Fruit fly (Drosophila melanogaster) whole organism, wandering third instar larva: ENCODE measurements around the gene Traf6.

Experiments
- Abd-B ChIP-seq: fragments of >200 bp; optimal IDR thresholded peaks from 2 replicates; lab custom pipeline; 2017; ENCODE audit warnings: missing biosample characterization, missing genetic modification characterization
- CrebA ChIP-seq: fragments of 200-800 bp; sonication (Bioruptor generic); optimal IDR thresholded peaks from 2 replicates; lab custom pipeline; 2016; ENCODE audit warnings: missing biosample characterization, mild to moderate bottlenecking, missing genetic modification characterization, borderline replicate concordance
- Dfd ChIP-seq: fragments of >200 bp; optimal IDR thresholded peaks from 2 replicates; lab custom pipeline; 2017; ENCODE audit warnings: missing biosample characterization, missing genetic modification characterization
- Dif ChIP-seq: fragments of 200-275, 200-300 bp; sonication (Bioruptor generic); optimal IDR thresholded peaks from 2 replicates; lab custom pipeline; 2018; ENCODE audit warnings: missing biosample characterization, missing genetic modification characterization; ENCODE audit not compliant: partially characterized antibody
- Hr78 ChIP-seq: fragments of >200 bp; optimal IDR thresholded peaks from 2 replicates; lab custom pipeline; 2017; ENCODE audit warnings: missing biosample characterization, missing genetic modification characterization
- Jra ChIP-seq: sonication (Bioruptor generic); optimal IDR thresholded peaks from 2 replicates; lab custom pipeline; 2016; ENCODE audit warnings: missing biosample characterization, missing genetic modification characterization
- Mio ChIP-seq: sonication (Bioruptor generic); optimal IDR thresholded peaks from 2 replicates; lab custom pipeline; 2016; ENCODE audit warnings: missing biosample characterization, missing genetic modification characterization
- OdsH ChIP-seq: fragments of 200-800 bp; sonication (Bioruptor generic); optimal IDR thresholded peaks from 2 replicates; lab custom pipeline; 2016; ENCODE audit warnings: missing biosample characterization, mild to moderate bottlenecking, missing genetic modification characterization
- dsf ChIP-seq: sonication (Bioruptor generic); optimal IDR thresholded peaks from 2 replicates; lab custom pipeline; 2016; ENCODE audit warnings: missing biosample characterization, missing genetic modification characterization, borderline replicate concordance
- pan ChIP-seq: fragments of >200 bp; optimal IDR thresholded peaks from 2 replicates; lab custom pipeline; 2017
- sv ChIP-seq: fragments of 200-800 bp; sonication (Bioruptor generic); optimal IDR thresholded peaks from 3 replicates; lab custom pipeline; 2016; ENCODE audit warnings: missing biosample characterization, missing genetic modification characterization

- no peak for TF ChIP-seq Jra (GFP tag; lab: Kevin White, UChicago)
- TF ChIP-seq pan = no peak
- TF ChIP-seq CrebA (GFP tag; lab: Kevin White, UChicago) = no peak
- no peak for TF ChIP-seq Dif (GFP tag; lab: Kevin White, UChicago)
- TF ChIP-seq Mio (GFP tag; lab: Kevin White, UChicago) = no peak
- no peak for TF ChIP-seq sv (GFP tag; lab: Kevin White, UChicago)
- no peak for TF ChIP-seq Hr78 (GFP tag; lab: Kevin White, UChicago)
- no peak for TF ChIP-seq dsf (GFP tag; lab: Kevin White, UChicago)
- no peak for TF ChIP-seq Dfd (GFP tag; lab: Kevin White, UChicago)
- no peak for TF ChIP-seq OdsH (GFP tag; lab: Kevin White, UChicago)
- no peak for TF ChIP-seq Abd-B (GFP tag; lab: Kevin White, UChicago)
Measured at dm6 chrX:8205625-8206252, 48.6 kb upstream of the Traf6 start.
